Worm (Caenorhabditis elegans) whole organism, L1 larva: ENCODE results near the gene F31F4.11.

ENCODE experiments used
- ces-1 ChIP-seq: fragments of 150-350 bp; optimal IDR thresholded peaks from 2 replicates; lab custom pipeline; 2014; ENCODE audit warnings: missing biosample characterization, missing genetic modification reagents, missing genetic modification characterization
- elt-3 ChIP-seq, 6 experiments: fragments of 150-350 bp in 1 of 6; sonication (generic microtip); optimal IDR thresholded peaks; 2 replicates each; lab custom pipeline; 2017 to 2018; ENCODE audit warnings: missing biosample characterization in 6 of 6, missing genetic modification characterization in 6 of 6, inconsistent platforms in 1 of 6
- lin-35 ChIP-seq, 2 experiments: fragments of 150-350 bp; optimal IDR thresholded peaks; 2 replicates each; lab custom pipeline; 2014; ENCODE audit warnings: missing biosample characterization in 2 of 2, missing genetic modification characterization in 2 of 2, missing genetic modification reagents in 2 of 2
- nhr-76 ChIP-seq: sonication (generic microtip); optimal IDR thresholded peaks from 2 replicates; lab custom pipeline; 2017; ENCODE audit warnings: missing biosample characterization, missing genetic modification characterization
- nhr-90 ChIP-seq: sonication (generic microtip); optimal IDR thresholded peaks from 2 replicates; lab custom pipeline; 2016; ENCODE audit warnings: mild to moderate bottlenecking, missing genetic modification characterization, missing compliant biosample characterization; ENCODE audit not compliant: poor library complexity
- snpc-4 ChIP-seq: fragments of 150-350 bp; optimal IDR thresholded peaks from 2 replicates; lab custom pipeline; 2014; ENCODE audit warnings: missing biosample characterization, missing genetic modification characterization
- sup-37 ChIP-seq: fragments of 200-800 bp; sonication (Bioruptor generic); optimal IDR thresholded peaks from 2 replicates; lab custom pipeline; 2018; ENCODE audit warnings: mild to moderate bottlenecking, missing genetic modification characterization, missing compliant biosample characterization
- ztf-4 ChIP-seq: fragments of 150-350 bp; optimal IDR thresholded peaks from 2 replicates; lab custom pipeline; 2014; ENCODE audit warnings: missing biosample characterization, missing genetic modification characterization

- TF ChIP-seq lin-35 (GFP tag; optimal IDR thresholded peaks at IDR 0.05; lab: Kevin White, UChicago) (no peak), snpc-4 (tag; lab: Kevin White, UChicago) (no peak), elt-3 (tag; optimal IDR thresholded peaks at IDR 0.05; lab: Kevin White, UChicago) (no peak), sup-37 (GFP tag; lab: Kevin White, UChicago) (no peak), ces-1 (GFP tag; lab: Kevin White, UChicago) (no peak), ztf-4 (no peak), nhr-76 (tag; lab: Kevin White, UChicago) (no peak), nhr-90 (tag; lab: Kevin White, UChicago) (no peak)
These were observed 10.0 kb upstream of the F31F4.11 start, which contains the start of gene sru-25 for ce11 chrV:674213-674612.
